Fruit fly (Drosophila melanogaster): ENCODE measurements around the gene knk.

- TF ChIP-seq Dll (optimal IDR thresholded peaks at IDR 0.05) (peak; percentile 37), EcR (GFP tag; optimal IDR thresholded peaks at IDR 0.05) (no peak)
These were observed 38.1 kb downstream of the knk start for dm6 chr3R:10087206-10087927.

Data from whole organism.